Worm (Caenorhabditis elegans) whole organism, midembryonic: ENCODE results near the gene ins-8.

Experiments used
- T22C8.4 ChIP-seq: fragments of 200-800 bp; sonication (Bioruptor generic); IDR thresholded peaks from 2 replicates; pipeline ENCODE4 v1.3.6; 2022; ENCODE audit warnings: missing genetic modification characterization, missing compliant biosample characterization
- cog-1 ChIP-seq: sonication (generic microtip); optimal IDR thresholded peaks from 2 replicates; lab custom pipeline; 2016; ENCODE audit warnings: missing genetic modification characterization, missing compliant biosample characterization

- TF ChIP-seq cog-1 (tag; lab: Kevin White, UChicago): no peak
- no peak for TF ChIP-seq T22C8.4
These were observed 46.9 kb downstream of the ins-8 start for ce11 chrIV:9633889-9634288.
